Worm (Caenorhabditis elegans): Measurements from ENCODE around the gene F16B3.2.

ce11 chrV:1277926-1278325, 37.0 kb upstream of the F16B3.2 start:
- no peak for TF ChIP-seq unc-62 (GFP tag; optimal IDR thresholded peaks at IDR 0.05)
- TF ChIP-seq nfya-1 (tag; optimal IDR thresholded peaks at IDR 0.05; ENCODE audit: borderline replicate concordance, insufficient read depth): no peak

Data from whole organism, young adult.